Fruit fly (Drosophila melanogaster) whole organism, wandering third instar larva: ENCODE measurements around the gene CG15387.

ENCODE experiments used
- Abd-B ChIP-seq: fragments of >200 bp; optimal IDR thresholded peaks from 2 replicates; lab custom pipeline; 2017; ENCODE audit warnings: missing biosample characterization, missing genetic modification characterization
- CG32264 ChIP-seq: fragments of 200-800 bp; sonication (Bioruptor generic); optimal IDR thresholded peaks from 2 replicates; lab custom pipeline; 2016; ENCODE audit warnings: missing biosample characterization, missing genetic modification characterization
- CG9705 ChIP-seq: fragments of 200-800 bp; sonication (Bioruptor generic); optimal IDR thresholded peaks from 2 replicates; lab custom pipeline; 2018; ENCODE audit warnings: missing biosample characterization, mild to moderate bottlenecking, missing genetic modification characterization
- CrebA ChIP-seq: fragments of 200-800 bp; sonication (Bioruptor generic); optimal IDR thresholded peaks from 2 replicates; lab custom pipeline; 2016; ENCODE audit warnings: missing biosample characterization, mild to moderate bottlenecking, missing genetic modification characterization, borderline replicate concordance
- Dfd ChIP-seq: fragments of >200 bp; optimal IDR thresholded peaks from 2 replicates; lab custom pipeline; 2017; ENCODE audit warnings: missing biosample characterization, missing genetic modification characterization
- Dif ChIP-seq: fragments of 200-275, 200-300 bp; sonication (Bioruptor generic); optimal IDR thresholded peaks from 2 replicates; lab custom pipeline; 2018; ENCODE audit warnings: missing biosample characterization, missing genetic modification characterization; ENCODE audit not compliant: partially characterized antibody
- GATAd ChIP-seq: sonication (Bioruptor generic); optimal IDR thresholded peaks from 2 replicates; lab custom pipeline; 2016; ENCODE audit warnings: missing biosample characterization, missing genetic modification characterization
- HLH106 ChIP-seq: fragments of 200-800 bp; optimal IDR thresholded peaks from 3 replicates; lab custom pipeline; 2019; ENCODE audit warnings: missing biosample characterization, mild to moderate bottlenecking, missing genetic modification characterization, moderate library complexity
- Hnf4 ChIP-seq: fragments of 200-800 bp; sonication (Bioruptor generic); optimal IDR thresholded peaks from 2 replicates; lab custom pipeline; 2016; ENCODE audit warnings: missing biosample characterization, mild to moderate bottlenecking, missing genetic modification characterization
- Hr78 ChIP-seq: fragments of >200 bp; optimal IDR thresholded peaks from 2 replicates; lab custom pipeline; 2017; ENCODE audit warnings: missing biosample characterization, missing genetic modification characterization
- Hr83 ChIP-seq: fragments of 200-300 bp; sonication (Bioruptor generic); optimal IDR thresholded peaks from 2 replicates; lab custom pipeline; 2016; ENCODE audit warnings: missing biosample characterization, mild to moderate bottlenecking, missing genetic modification characterization, moderate library complexity; ENCODE audit not compliant: poor library complexity, severe bottlenecking
- Mio ChIP-seq: sonication (Bioruptor generic); optimal IDR thresholded peaks from 2 replicates; lab custom pipeline; 2016; ENCODE audit warnings: missing biosample characterization, missing genetic modification characterization
- Myc ChIP-seq: fragments of >200 bp; optimal IDR thresholded peaks from 2 replicates; lab custom pipeline; 2017
- N ChIP-seq: fragments of >200 bp; optimal IDR thresholded peaks from 2 replicates; lab custom pipeline; 2018; ENCODE audit warnings: missing biosample characterization, missing external identifiers, missing genetic modification characterization
- OdsH ChIP-seq: fragments of 200-800 bp; sonication (Bioruptor generic); optimal IDR thresholded peaks from 2 replicates; lab custom pipeline; 2016; ENCODE audit warnings: missing biosample characterization, mild to moderate bottlenecking, missing genetic modification characterization
- Rel ChIP-seq, 2 experiments: fragments of 200-800 bp; sonication (Bioruptor generic) in 1 of 2; optimal IDR thresholded peaks; 2 replicates in 1 of 2; 3 replicates in 1 of 2; lab custom pipeline; 2016 to 2019; ENCODE audit warnings: mild to moderate bottlenecking in 2 of 2, missing biosample characterization in 2 of 2, missing genetic modification characterization in 2 of 2, moderate library complexity in 1 of 2
- Sp1 ChIP-seq: fragments of 200-800 bp; sonication (Bioruptor generic); optimal IDR thresholded peaks from 3 replicates; lab custom pipeline; 2019; ENCODE audit warnings: missing biosample characterization, mild to moderate bottlenecking, missing genetic modification characterization, moderate library complexity
- Vsx2 ChIP-seq: fragments of 200-300, 225-300 bp; sonication (Bioruptor generic); optimal IDR thresholded peaks from 2 replicates; lab custom pipeline; 2018; ENCODE audit warnings: missing biosample characterization, missing genetic modification characterization; ENCODE audit not compliant: partially characterized antibody
- br ChIP-seq: fragments of 200-800 bp; sonication (Bioruptor generic); optimal IDR thresholded peaks from 2 replicates; lab custom pipeline; 2016; ENCODE audit warnings: missing biosample characterization, missing genetic modification characterization
- brk ChIP-seq: fragments of 200-800 bp; sonication (Bioruptor generic); optimal IDR thresholded peaks from 2 replicates; lab custom pipeline; 2016; ENCODE audit warnings: missing biosample characterization, mild to moderate bottlenecking, missing genetic modification characterization
- dl ChIP-seq, 2 experiments: fragments of 175-275, 200-275 bp in 1 of 2; fragments of 200-275 bp in 1 of 2; sonication (Bioruptor generic); optimal IDR thresholded peaks; lab custom pipeline; 2018; ENCODE audit warnings: mild to moderate bottlenecking in 2 of 2, missing biosample characterization in 2 of 2, missing genetic modification characterization in 2 of 2, moderate library complexity in 2 of 2; ENCODE audit not compliant: partially characterized antibody in 2 of 2, insufficient read depth in 1 of 2
- dmrt93B ChIP-seq: fragments of 200-800 bp; sonication (Bioruptor generic); optimal IDR thresholded peaks from 2 replicates; lab custom pipeline; 2018; ENCODE audit warnings: missing biosample characterization, mild to moderate bottlenecking, missing genetic modification characterization
- dsf ChIP-seq: sonication (Bioruptor generic); optimal IDR thresholded peaks from 2 replicates; lab custom pipeline; 2016; ENCODE audit warnings: missing biosample characterization, missing genetic modification characterization, borderline replicate concordance
- ey ChIP-seq: fragments of 200-800 bp; sonication (Bioruptor generic); optimal IDR thresholded peaks from 2 replicates; lab custom pipeline; 2016; ENCODE audit warnings: missing biosample characterization, missing genetic modification characterization
- foxo ChIP-seq, 2 experiments: fragments of 200-800 bp; sonication (Bioruptor generic); optimal IDR thresholded peaks; 2 replicates in 1 of 2; 3 replicates in 1 of 2; lab custom pipeline; 2016 to 2017; ENCODE audit warnings: missing biosample characterization in 2 of 2, missing genetic modification characterization in 2 of 2
- h ChIP-seq: fragments of 200-800 bp; sonication (Bioruptor generic); optimal IDR thresholded peaks from 3 replicates; lab custom pipeline; 2016; ENCODE audit warnings: missing biosample characterization, mild to moderate bottlenecking, missing genetic modification characterization
- jim ChIP-seq: fragments of 175-275, 200-325 bp; sonication (Bioruptor generic); optimal IDR thresholded peaks from 2 replicates; lab custom pipeline; 2016; ENCODE audit warnings: missing biosample characterization, mild to moderate bottlenecking, missing genetic modification characterization
- lola ChIP-seq: fragments of >200 bp; optimal IDR thresholded peaks from 2 replicates; lab custom pipeline; 2017; ENCODE audit warnings: missing biosample characterization, missing genetic modification characterization
- pan ChIP-seq: fragments of >200 bp; optimal IDR thresholded peaks from 2 replicates; lab custom pipeline; 2017
- psq ChIP-seq: fragments of 200-800 bp; sonication (Bioruptor generic); optimal IDR thresholded peaks from 3 replicates; lab custom pipeline; 2017; ENCODE audit warnings: missing biosample characterization, mild to moderate bottlenecking, missing genetic modification characterization, moderate library complexity
- sv ChIP-seq: fragments of 200-800 bp; sonication (Bioruptor generic); optimal IDR thresholded peaks from 3 replicates; lab custom pipeline; 2016; ENCODE audit warnings: missing biosample characterization, missing genetic modification characterization
- tai ChIP-seq: sonication (Bioruptor generic); optimal IDR thresholded peaks from 2 replicates; lab custom pipeline; 2016; ENCODE audit warnings: missing biosample characterization, missing genetic modification characterization
- usp ChIP-seq: fragments of >200 bp; optimal IDR thresholded peaks from 2 replicates; lab custom pipeline; 2017; ENCODE audit warnings: missing biosample characterization, missing genetic modification characterization
- woc ChIP-seq: sonication (Bioruptor generic); optimal IDR thresholded peaks from 2 replicates; lab custom pipeline; 2016; ENCODE audit warnings: missing biosample characterization, mild to moderate bottlenecking, missing genetic modification characterization

The CG15387 gene

dm6 chr2L:2251175-2251574 is 25.1 kb upstream of the CG15387 start, which contains the start of gene Ser12:
Gene Ser12, minus strand, starts transcription at chr2L:2251275.
- TF ChIP-seq Dif (GFP tag; lab: Kevin White, UChicago) (no peak), pan (lab: Kevin White, UChicago) (no peak), CG32264 (GFP tag; lab: Kevin White, UChicago) (no peak), N (GFP tag; lab: Kevin White, UChicago) (no peak), sv (GFP tag; lab: Kevin White, UChicago) (no peak), Myc (lab: Kevin White, UChicago) (no peak), Hr78 (GFP tag; lab: Kevin White, UChicago) (no peak), brk (GFP tag; lab: Kevin White, UChicago) (no peak), OdsH (no peak), jim (no peak), Sp1 (GFP tag; lab: Kevin White, UChicago) (no peak), CrebA (GFP tag; lab: Kevin White, UChicago) (no peak), HLH106 (tag; lab: Kevin White, UChicago) (no peak), Abd-B (GFP tag; lab: Kevin White, UChicago) (no peak), Hnf4 (GFP tag; lab: Kevin White, UChicago) (no peak), CG9705 (GFP tag; lab: Kevin White, UChicago) (no peak), br (GFP tag; lab: Kevin White, UChicago) (no peak), woc (GFP tag; lab: Kevin White, UChicago) (no peak)

DNA sequence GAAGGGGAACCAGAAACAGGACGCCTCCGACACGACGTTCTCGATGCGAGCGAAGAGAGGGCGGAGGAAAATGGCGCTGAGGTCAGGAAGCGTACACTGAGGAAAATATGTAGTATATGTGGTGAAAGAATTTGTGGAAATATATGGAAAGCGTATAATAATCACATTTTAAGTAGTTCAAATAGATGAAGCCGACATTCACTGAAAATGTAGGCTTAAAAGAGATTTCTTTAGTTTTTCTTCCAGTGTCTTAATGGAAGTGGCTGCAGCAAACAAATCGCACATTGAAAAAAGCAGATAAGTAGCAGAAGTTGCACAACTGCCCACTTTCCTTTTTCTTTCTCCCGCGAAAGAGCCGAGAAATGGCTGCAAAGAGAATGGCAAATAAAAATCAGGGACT is 23.5 kb upstream of the CG15387 start:
- TF ChIP-seq Dfd (GFP tag; lab: Kevin White, UChicago) (no peak), Mio (GFP tag; lab: Kevin White, UChicago) (no peak), GATAd (GFP tag; lab: Kevin White, UChicago) (no peak)

dm6 chr2L:2242783-2243182 is 16.7 kb upstream of the CG15387 start:
- no peak for TF ChIP-seq psq (GFP tag; lab: Kevin White, UChicago)
- TF ChIP-seq Rel (GFP tag; optimal IDR thresholded peaks at IDR 0.05; lab: Kevin White, UChicago), result no peak
- TF ChIP-seq Rel (tag; optimal IDR thresholded peaks at IDR 0.05; lab: Kevin White, UChicago), result peak; percentile 91

dm6 chr2L:2242139-2242538 is 16.0 kb upstream of the CG15387 start, which contains the start of gene CG4267:
Gene CG4267, plus strand, starts transcription at chr2L:2242378.
- TF ChIP-seq foxo (GFP tag; optimal IDR thresholded peaks at IDR 0.05; lab: Kevin White, UChicago) (no peak), tai (GFP tag; lab: Kevin White, UChicago) (no peak), jim (no peak), Abd-B (GFP tag; lab: Kevin White, UChicago) (no peak), br (GFP tag; lab: Kevin White, UChicago) (no peak), sv (GFP tag; lab: Kevin White, UChicago) (no peak), h (GFP tag; lab: Kevin White, UChicago) (peak; percentile 11), Rel (GFP tag; optimal IDR thresholded peaks at IDR 0.05; lab: Kevin White, UChicago) (no peak), Rel (tag; optimal IDR thresholded peaks at IDR 0.05; lab: Kevin White, UChicago) (no peak), dmrt93B (GFP tag; lab: Kevin White, UChicago) (no peak), ey (GFP tag; lab: Kevin White, UChicago) (no peak), dl (GFP tag; optimal IDR thresholded peaks at IDR 0.05; lab: Kevin White, UChicago; ENCODE audit: insufficient read depth in 1 of 2, partially characterized antibody in 2 of 2) (peak; percentile 82 to 92), GATAd (GFP tag; lab: Kevin White, UChicago) (no peak), usp (GFP tag; lab: Kevin White, UChicago) (no peak), Hnf4 (GFP tag; lab: Kevin White, UChicago) (no peak), dsf (GFP tag; lab: Kevin White, UChicago) (no peak), woc (GFP tag; lab: Kevin White, UChicago) (no peak), HLH106 (tag; lab: Kevin White, UChicago) (no peak), Vsx2 (GFP tag; lab: Kevin White, UChicago) (peak; percentile 77), Sp1 (GFP tag; lab: Kevin White, UChicago) (no peak), Dfd (GFP tag; lab: Kevin White, UChicago) (no peak), lola (GFP tag; lab: Kevin White, UChicago) (no peak), Hr83 (GFP tag; lab: Kevin White, UChicago) (peak; percentile 45), N (GFP tag; lab: Kevin White, UChicago) (no peak), brk (GFP tag; lab: Kevin White, UChicago) (no peak), CG32264 (GFP tag; lab: Kevin White, UChicago) (no peak), Dif (GFP tag; lab: Kevin White, UChicago) (peak; percentile 97), CrebA (GFP tag; lab: Kevin White, UChicago) (no peak), psq (GFP tag; lab: Kevin White, UChicago) (no peak), Hr78 (GFP tag; lab: Kevin White, UChicago) (no peak)
